Fruit fly (Drosophila melanogaster) whole organism, adult: ENCODE data around the gene MICU3.

Source experiments
- CG12768 ChIP-seq: fragments of 200-800 bp; sonication (Bioruptor generic); optimal IDR thresholded peaks from 2 replicates; lab custom pipeline; 2017; ENCODE audit warnings: missing biosample characterization, missing genetic modification characterization, mild to moderate bottlenecking, moderate library complexity, missing genetic modification reagents
- CG1620 ChIP-seq: fragments of 200-800 bp; sonication (Bioruptor generic); optimal IDR thresholded peaks from 2 replicates; lab custom pipeline; 2016; ENCODE audit warnings: missing biosample characterization, missing genetic modification characterization
- CG33017 ChIP-seq: fragments of 200-800 bp; sonication (Bioruptor generic); optimal IDR thresholded peaks from 2 replicates; lab custom pipeline; 2018; ENCODE audit warnings: missing biosample characterization, mild to moderate bottlenecking, missing genetic modification characterization, moderate library complexity
- CG5204 ChIP-seq: fragments of 200-800 bp; sonication (Bioruptor generic); optimal IDR thresholded peaks from 2 replicates; lab custom pipeline; 2016; ENCODE audit warnings: missing biosample characterization, missing genetic modification characterization
- Crg-1 ChIP-seq: fragments of 200-800 bp; sonication (Bioruptor generic); optimal IDR thresholded peaks from 2 replicates; lab custom pipeline; 2016; ENCODE audit warnings: missing biosample characterization, missing genetic modification characterization
- Hr96 ChIP-seq: fragments of 200-800 bp; sonication (Bioruptor generic); optimal IDR thresholded peaks from 2 replicates; lab custom pipeline; 2016; ENCODE audit warnings: missing biosample characterization, missing genetic modification characterization
- cnc ChIP-seq, 2 experiments: fragments of >200 bp; optimal IDR thresholded peaks; 2 replicates each; lab custom pipeline; 2017
- kay ChIP-seq: fragments of 200-800 bp; sonication (Bioruptor generic); peaks from one replicate; lab custom pipeline; 2016; ENCODE audit warnings: missing biosample characterization, missing genetic modification characterization, borderline replicate concordance
- tj ChIP-seq: fragments of 200-800 bp; sonication (Bioruptor generic); optimal IDR thresholded peaks from 3 replicates; lab custom pipeline; 2017; ENCODE audit warnings: missing biosample characterization, mild to moderate bottlenecking, missing genetic modification characterization, moderate library complexity

dm6 chr3R:19822138-19822537 is 25.0 kb upstream of the MICU3 start:
- no peak for TF ChIP-seq CG5204
- no peak for TF ChIP-seq CG1620 (GFP tag; lab: Kevin White, UChicago)
- no peak for TF ChIP-seq tj (GFP tag; lab: Kevin White, UChicago)
- TF ChIP-seq CG33017 (tag; lab: Kevin White, UChicago): no peak
- no peak for TF ChIP-seq Crg-1 (GFP tag; lab: Kevin White, UChicago)
- TF ChIP-seq Hr96 (GFP tag; lab: Kevin White, UChicago): no peak
- TF ChIP-seq cnc (optimal IDR thresholded peaks at IDR 0.05; lab: Kevin White, UChicago): no peak
- TF ChIP-seq kay (GFP tag; lab: Kevin White, UChicago): peak; percentile 59
- no peak for TF ChIP-seq CG12768 (GFP tag; lab: Kevin White, UChicago)
